Fruit fly (Drosophila melanogaster) whole organism, embryonic: ENCODE results near the gene IKKbeta.

Experiments used
- Awh ChIP-seq: fragments of 200-800 bp; sonication (Bioruptor generic); IDR thresholded peaks from 2 replicates; pipeline ENCODE4, ENCODE4 v1.3.6; 2022; ENCODE audit warnings: missing biosample characterization, missing genetic modification characterization
- CG12104 ChIP-seq: fragments of 200-800 bp; sonication (Bioruptor generic); optimal IDR thresholded peaks from 3 replicates; lab custom pipeline; 2016; ENCODE audit warnings: missing biosample characterization, missing genetic modification characterization
- CG15073 ChIP-seq: fragments of 200-800 bp; sonication (Bioruptor generic); optimal IDR thresholded peaks from 2 replicates; lab custom pipeline; 2016; ENCODE audit warnings: missing biosample characterization, missing genetic modification characterization
- CG16779 ChIP-seq: fragments of 200-800 bp; sonication (Bioruptor generic); IDR thresholded peaks from 2 replicates; pipeline ENCODE4 v1.3.6; 2022; ENCODE audit warnings: missing biosample characterization, missing genetic modification characterization
- CG2120 ChIP-seq: fragments of 200-800 bp; sonication (Bioruptor generic); optimal IDR thresholded peaks from 3 replicates; lab custom pipeline; 2016; ENCODE audit warnings: missing biosample characterization, missing genetic modification characterization
- CG2199 ChIP-seq: fragments of 200-800 bp; sonication (Bioruptor generic); IDR thresholded peaks from 3 replicates; pipeline ENCODE4 v1.3.6; 2022; ENCODE audit warnings: missing biosample characterization, missing genetic modification characterization
- CG30020 ChIP-seq: fragments of 200-800 bp; optimal IDR thresholded peaks from 2 replicates; lab custom pipeline; 2019; ENCODE audit warnings: missing biosample characterization, mild to moderate bottlenecking, missing genetic modification characterization, moderate library complexity
- CG31224 ChIP-seq: fragments of 200-800 bp; sonication (Bioruptor generic); IDR thresholded peaks from 2 replicates; pipeline ENCODE4 v1.3.6; 2022; ENCODE audit warnings: missing biosample characterization, missing genetic modification characterization
- CG3281 ChIP-seq: fragments of 200-800 bp; sonication (Bioruptor generic); optimal IDR thresholded peaks from 3 replicates; lab custom pipeline; 2017; ENCODE audit warnings: missing biosample characterization, mild to moderate bottlenecking, missing genetic modification characterization
- CG34376 ChIP-seq: fragments of 200-800 bp; sonication (Bioruptor generic); optimal IDR thresholded peaks from 2 replicates; lab custom pipeline; 2018; ENCODE audit warnings: missing biosample characterization, mild to moderate bottlenecking, missing genetic modification characterization
- CG3726 ChIP-seq: fragments of 200-800 bp; sonication (Bioruptor generic); IDR thresholded peaks from 3 replicates; pipeline ENCODE4, ENCODE4 v1.3.6; 2022; ENCODE audit warnings: missing biosample characterization, missing genetic modification characterization
- CG5245 ChIP-seq: fragments of 200-800 bp; sonication (Bioruptor generic); optimal IDR thresholded peaks from 3 replicates; lab custom pipeline; 2016; ENCODE audit warnings: missing biosample characterization, missing genetic modification characterization
- CG7928 ChIP-seq: fragments of 200-800 bp; sonication (Bioruptor generic); optimal IDR thresholded peaks from 2 replicates; lab custom pipeline; 2017; ENCODE audit warnings: missing biosample characterization, mild to moderate bottlenecking, missing genetic modification characterization
- CG9215 ChIP-seq: fragments of 200-800 bp; sonication (Bioruptor generic); IDR thresholded peaks from 2 replicates; pipeline ENCODE4 v1.3.6; 2022; ENCODE audit warnings: missing biosample characterization, missing genetic modification characterization
- CG9727 ChIP-seq: fragments of 200-800 bp; sonication (Bioruptor generic); optimal IDR thresholded peaks from 3 replicates; lab custom pipeline; 2017; ENCODE audit warnings: missing biosample characterization, mild to moderate bottlenecking, missing genetic modification characterization
- CoRest ChIP-seq: fragments of 200-800 bp; sonication (Bioruptor generic); optimal IDR thresholded peaks from 3 replicates; lab custom pipeline; 2018; ENCODE audit warnings: missing biosample characterization, mild to moderate bottlenecking, missing genetic modification characterization, moderate library complexity
- CrebB ChIP-seq: fragments of 200-800 bp; sonication (Bioruptor generic); optimal IDR thresholded peaks from 3 replicates; lab custom pipeline; 2018; ENCODE audit warnings: missing biosample characterization, mild to moderate bottlenecking, missing genetic modification characterization
- Dbx ChIP-seq: fragments of 200-800 bp; sonication (Bioruptor generic); IDR thresholded peaks from 3 replicates; pipeline ENCODE4 v1.3.6; 2022; ENCODE audit warnings: missing biosample characterization, missing genetic modification characterization
- Ets65A ChIP-seq: fragments of 200-800 bp; sonication (Bioruptor generic); peaks from one replicate; lab custom pipeline; 2016; ENCODE audit warnings: missing biosample characterization, missing genetic modification characterization
- Hmr ChIP-seq: fragments of 200-800 bp; sonication (Bioruptor generic); optimal IDR thresholded peaks from 3 replicates; lab custom pipeline; 2017; ENCODE audit warnings: mild to moderate bottlenecking, missing biosample characterization, missing genetic modification reagents, missing genetic modification characterization
- Lpt ChIP-seq: fragments of >200 bp; optimal IDR thresholded peaks from 2 replicates; lab custom pipeline; 2018; ENCODE audit warnings: missing biosample characterization, missing genetic modification characterization
- Meics ChIP-seq: fragments of 200-800 bp; sonication (Bioruptor generic); optimal IDR thresholded peaks from 2 replicates; lab custom pipeline; 2017; ENCODE audit warnings: missing biosample characterization, mild to moderate bottlenecking, missing genetic modification characterization
- Mes4 ChIP-seq: fragments of 200-800 bp; sonication (Bioruptor generic); optimal IDR thresholded peaks from 2 replicates; lab custom pipeline; 2016; ENCODE audit warnings: missing biosample characterization, missing genetic modification characterization
- Myb ChIP-seq: fragments of 200-800 bp; sonication (Bioruptor generic); optimal IDR thresholded peaks from 2 replicates; lab custom pipeline; 2016; ENCODE audit warnings: missing biosample characterization, missing genetic modification characterization
- Nf-YC ChIP-seq: fragments of 200-800 bp; optimal IDR thresholded peaks from 3 replicates; lab custom pipeline; 2019; ENCODE audit warnings: missing biosample characterization, mild to moderate bottlenecking, missing genetic modification characterization, moderate library complexity
- Optix ChIP-seq: fragments of 200-800 bp; sonication (Bioruptor generic); IDR thresholded peaks from 3 replicates; pipeline ENCODE4 v1.3.6; 2022; ENCODE audit warnings: missing biosample characterization, missing genetic modification characterization
- Pdp1 ChIP-seq, 2 experiments: fragments of 200-800 bp; sonication (Bioruptor generic); optimal IDR thresholded peaks; 3 replicates each; lab custom pipeline; 2016; ENCODE audit warnings: missing biosample characterization in 2 of 2, missing genetic modification characterization in 2 of 2, mild to moderate bottlenecking in 1 of 2, moderate library complexity in 1 of 2
- Rfx ChIP-seq: fragments of 200-800 bp; sonication (Bioruptor generic); IDR thresholded peaks from 2 replicates; pipeline ENCODE4 v1.3.6; 2022; ENCODE audit warnings: missing biosample characterization, missing genetic modification characterization
- Taf1 ChIP-seq: fragments of 200-800 bp; sonication (Bioruptor generic); IDR thresholded peaks from 2 replicates; pipeline ENCODE4 v1.3.6; 2022; ENCODE audit warnings: missing biosample characterization, missing genetic modification characterization
- Trl ChIP-seq, 3 experiments: fragments of >200 bp in 2 of 3; fragments of 200-800 bp in 1 of 3; sonication (Bioruptor generic) in 1 of 3; optimal IDR thresholded peaks; 2 replicates in 1 of 3; 3 replicates in 2 of 3; lab custom pipeline; 2016 to 2017; ENCODE audit warnings: missing biosample characterization in 1 of 3, missing genetic modification characterization in 1 of 3
- Vsx1 ChIP-seq: fragments of 200-800 bp; sonication (Bioruptor generic); optimal IDR thresholded peaks from 2 replicates; lab custom pipeline; 2017; ENCODE audit warnings: missing biosample characterization, mild to moderate bottlenecking, missing genetic modification characterization, missing genetic modification reagents
- ac ChIP-seq: fragments of 200-800 bp; sonication (Bioruptor generic); optimal IDR thresholded peaks from 3 replicates; lab custom pipeline; 2017; ENCODE audit warnings: missing biosample characterization, mild to moderate bottlenecking, missing genetic modification characterization
- al ChIP-seq: fragments of 200-800 bp; sonication (Bioruptor generic); IDR thresholded peaks from 2 replicates; pipeline ENCODE4 v1.3.6; 2022; ENCODE audit warnings: missing biosample characterization, missing genetic modification characterization
- ap ChIP-seq: fragments of 200-800 bp; sonication (Bioruptor generic); IDR thresholded peaks from 2 replicates; pipeline ENCODE4 v1.3.6; 2022; ENCODE audit warnings: missing biosample characterization, missing genetic modification characterization
- cato ChIP-seq: fragments of 200-800 bp; sonication (Bioruptor generic); optimal IDR thresholded peaks from 2 replicates; lab custom pipeline; 2016; ENCODE audit warnings: missing biosample characterization, missing genetic modification characterization, borderline replicate concordance
- chm ChIP-seq: fragments of 200-800 bp; sonication (Bioruptor generic); IDR thresholded peaks from 2 replicates; pipeline ENCODE4 v1.3.6; 2022; ENCODE audit warnings: missing biosample characterization, missing genetic modification characterization
- chn ChIP-seq: fragments of 200-800 bp; sonication (Bioruptor generic); optimal IDR thresholded peaks from 2 replicates; lab custom pipeline; 2016; ENCODE audit warnings: missing biosample characterization, missing genetic modification characterization
- fd64A ChIP-seq: fragments of 200-800 bp; sonication (Bioruptor generic); optimal IDR thresholded peaks from 3 replicates; lab custom pipeline; 2018; ENCODE audit warnings: missing biosample characterization, mild to moderate bottlenecking, missing genetic modification characterization
- klu ChIP-seq: fragments of 200-800 bp; sonication (Bioruptor generic); IDR thresholded peaks from 2 replicates; pipeline ENCODE4 v1.3.6; 2022; ENCODE audit warnings: missing biosample characterization, missing genetic modification characterization
- nmo ChIP-seq: fragments of 200-800 bp; sonication (Bioruptor generic); optimal IDR thresholded peaks from 2 replicates; lab custom pipeline; 2018; ENCODE audit warnings: missing biosample characterization, mild to moderate bottlenecking, missing genetic modification characterization, moderate library complexity
- onecut ChIP-seq: fragments of 200-800 bp; sonication (Bioruptor generic); IDR thresholded peaks from 2 replicates; pipeline ENCODE4 v1.3.6; 2022; ENCODE audit warnings: missing biosample characterization, missing genetic modification characterization
- p53 ChIP-seq: fragments of 200-800 bp; sonication (Bioruptor generic); optimal IDR thresholded peaks from 2 replicates; lab custom pipeline; 2016; ENCODE audit warnings: missing biosample characterization, missing genetic modification characterization
- ro ChIP-seq: fragments of 200-800 bp; sonication (Bioruptor generic); IDR thresholded peaks from 2 replicates; pipeline ENCODE4 v1.3.6; 2022; ENCODE audit warnings: missing biosample characterization, missing genetic modification characterization
- row ChIP-seq: fragments of 200-800 bp; sonication (Bioruptor generic); IDR thresholded peaks from 3 replicates; pipeline ENCODE4 v1.3.6; 2022; ENCODE audit warnings: missing biosample characterization, missing genetic modification characterization
- run ChIP-seq: fragments of 200-800 bp; sonication (Bioruptor generic); optimal IDR thresholded peaks from 3 replicates; lab custom pipeline; 2018; ENCODE audit warnings: missing biosample characterization, mild to moderate bottlenecking, missing genetic modification characterization
- seq ChIP-seq: fragments of 200-800 bp; sonication (Bioruptor generic); IDR thresholded peaks from 2 replicates; pipeline ENCODE4 v1.3.6; 2022; ENCODE audit warnings: missing biosample characterization, missing genetic modification characterization
- sima ChIP-seq: fragments of 200-800 bp; sonication (Bioruptor generic); optimal IDR thresholded peaks from 2 replicates; lab custom pipeline; 2016; ENCODE audit warnings: missing biosample characterization, missing genetic modification characterization
- slbo ChIP-seq: fragments of 200-800 bp; sonication (Bioruptor generic); IDR thresholded peaks from 2 replicates; pipeline ENCODE4 v1.3.6; 2022; ENCODE audit warnings: missing biosample characterization, missing genetic modification characterization
- tup ChIP-seq: fragments of 200-800 bp; sonication (Bioruptor generic); optimal IDR thresholded peaks from 2 replicates; lab custom pipeline; 2016; ENCODE audit warnings: missing biosample characterization, mild to moderate bottlenecking, missing genetic modification characterization, moderate library complexity
- zen ChIP-seq: fragments of 200-800 bp; sonication (Bioruptor generic); optimal IDR thresholded peaks from 3 replicates; lab custom pipeline; 2018; ENCODE audit warnings: missing biosample characterization, mild to moderate bottlenecking, missing genetic modification characterization, moderate library complexity

Gene IKKbeta

DNA sequence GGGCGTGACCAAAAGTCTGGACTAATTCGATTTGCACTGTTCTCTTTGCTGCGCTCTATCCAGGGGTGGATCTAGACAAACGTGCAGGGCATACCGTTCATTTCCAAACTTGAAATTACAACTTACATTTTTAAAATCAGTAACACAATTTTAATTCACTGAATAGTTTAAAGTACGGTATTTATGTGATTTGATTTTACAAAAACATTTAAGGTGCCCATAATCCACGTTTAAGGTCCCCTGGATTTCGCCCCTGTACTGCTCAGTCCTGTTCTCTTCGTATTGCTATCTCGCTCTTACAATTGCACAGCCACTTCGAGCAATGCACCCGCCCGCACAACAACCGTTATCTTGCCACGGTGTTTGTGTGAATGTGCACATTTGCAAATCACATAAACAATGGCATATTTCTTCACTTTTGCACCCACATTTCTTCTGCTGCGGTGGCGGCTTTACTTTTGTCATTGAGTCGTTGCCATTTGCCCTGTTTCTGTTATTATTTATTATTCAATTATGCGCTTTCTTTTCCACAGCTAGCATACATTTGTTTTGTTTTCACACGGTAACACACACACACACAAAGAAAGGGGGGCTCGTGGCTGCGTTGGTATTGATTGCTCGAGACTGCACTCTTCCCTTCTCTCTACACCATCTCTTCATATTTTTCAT is 48.6 kb upstream of the IKKbeta start (continued):
- peak; percentile 47 for TF ChIP-seq CG2120
- TF ChIP-seq Meics (GFP tag; lab: Kevin White, UChicago): peak; percentile 54
- TF ChIP-seq CG31224 (GFP tag; lab: Robert Waterston, UW): peak; percentile 40; the same call in 1 of the 2 replicates
- TF ChIP-seq Optix (GFP tag; lab: Robert Waterston, UW): peak; percentile 76
- TF ChIP-seq Mes4: peak; percentile 53
- TF ChIP-seq al (GFP tag; lab: Robert Waterston, UW): peak; percentile 38; the same call in 1 of the 2 replicates
- no peak for TF ChIP-seq klu (GFP tag; lab: Robert Waterston, UW)
- peak; percentile 55; the same call in 1 of the 2 replicates for TF ChIP-seq Rfx
- peak; percentile 68; the same call in 1 of the 3 replicates for TF ChIP-seq CG2199 (GFP tag; lab: Robert Waterston, UW)
- TF ChIP-seq Hmr (GFP tag; lab: Kevin White, UChicago): no peak
- peak; percentile 50 for TF ChIP-seq onecut (GFP tag; lab: Robert Waterston, UW)
- TF ChIP-seq nmo (GFP tag; lab: Kevin White, UChicago): peak; percentile 89
- TF ChIP-seq Nf-YC: no peak
- TF ChIP-seq CG9215 (GFP tag; lab: Robert Waterston, UW): peak; percentile 70
- peak; percentile 81 for TF ChIP-seq CG5245 (GFP tag; lab: Kevin White, UChicago)
- peak; percentile 50; the same call in 1 of the 2 replicates for TF ChIP-seq ro (GFP tag; lab: Robert Waterston, UW)
- peak; percentile 21 for TF ChIP-seq CG30020 (tag; lab: Kevin White, UChicago)
- no peak for TF ChIP-seq sima (GFP tag; lab: Kevin White, UChicago)
- no peak for TF ChIP-seq Trl (optimal IDR thresholded peaks at IDR 0.05; lab: Kevin White, UChicago)
- peak; percentile 74 for TF ChIP-seq Trl (GFP tag; optimal IDR thresholded peaks at IDR 0.05; lab: Kevin White, UChicago)
- peak; percentile 27 for TF ChIP-seq CG12104
- peak; percentile 47; the same call in 1 of the 2 replicates for TF ChIP-seq seq (GFP tag; lab: Robert Waterston, UW)
- peak; percentile 78 for TF ChIP-seq Pdp1 (GFP tag; optimal IDR thresholded peaks at IDR 0.05; lab: Kevin White, UChicago)
- no peak for TF ChIP-seq CG34376
- peak; percentile 71; the same call in 1 of the 2 replicates for TF ChIP-seq Awh (GFP tag; lab: Robert Waterston, UW)
- peak; percentile 35 for TF ChIP-seq Myb (GFP tag; lab: Kevin White, UChicago)
- peak; percentile 74 for TF ChIP-seq CoRest (tag; lab: Kevin White, UChicago)
- TF ChIP-seq ap (GFP tag; lab: Robert Waterston, UW): peak; percentile 47; the same call in 1 of the 2 replicates
- TF ChIP-seq chm (GFP tag; lab: Robert Waterston, UW): peak; percentile 67; the same call in 1 of the 2 replicates
- TF ChIP-seq p53 (GFP tag; lab: Kevin White, UChicago): peak; percentile 51
- peak; percentile 60 for TF ChIP-seq cato (GFP tag; lab: Kevin White, UChicago)
- TF ChIP-seq CG3281 (GFP tag; lab: Kevin White, UChicago): peak; percentile 32
- 0 out of 3 replicates have a peak, but pooled peaks have one; percentile 40 for TF ChIP-seq Dbx
- TF ChIP-seq Ets65A: peak; percentile 96
- peak; percentile 49 for TF ChIP-seq run (tag; lab: Kevin White, UChicago)
- TF ChIP-seq CG7928 (GFP tag; lab: Kevin White, UChicago): no peak
- TF ChIP-seq CG15073 (GFP tag; lab: Kevin White, UChicago): no peak
- TF ChIP-seq slbo (GFP tag; lab: Robert Waterston, UW): peak; percentile 64
- peak; percentile 39 for TF ChIP-seq CrebB (tag; lab: Kevin White, UChicago)
- TF ChIP-seq CG3726 (GFP tag; lab: Robert Waterston, UW): peak; percentile 83; the same call in 2 of the 3 replicates
- no peak for TF ChIP-seq Lpt (GFP tag; lab: Kevin White, UChicago)
- no peak for TF ChIP-seq CG16779 (GFP tag; lab: Robert Waterston, UW)
- TF ChIP-seq tup (GFP tag; lab: Kevin White, UChicago): peak; percentile 43
- peak; percentile 95 for TF ChIP-seq zen (tag; lab: Kevin White, UChicago)
- peak; percentile 83 for TF ChIP-seq CG9727 (GFP tag; lab: Kevin White, UChicago)
- TF ChIP-seq Taf1 (GFP tag; lab: Robert Waterston, UW): no peak
- peak; percentile 89 for TF ChIP-seq row
- TF ChIP-seq Vsx1 (GFP tag; lab: Kevin White, UChicago): no peak
- peak; percentile 50 for TF ChIP-seq fd64A (GFP tag; lab: Kevin White, UChicago)
- TF ChIP-seq chn (GFP tag; lab: Kevin White, UChicago): peak; percentile 76
- TF ChIP-seq ac (GFP tag; lab: Kevin White, UChicago): peak; percentile 60
